Worm (Caenorhabditis elegans): ENCODE measurements around the gene F42C5.5.

DNA sequence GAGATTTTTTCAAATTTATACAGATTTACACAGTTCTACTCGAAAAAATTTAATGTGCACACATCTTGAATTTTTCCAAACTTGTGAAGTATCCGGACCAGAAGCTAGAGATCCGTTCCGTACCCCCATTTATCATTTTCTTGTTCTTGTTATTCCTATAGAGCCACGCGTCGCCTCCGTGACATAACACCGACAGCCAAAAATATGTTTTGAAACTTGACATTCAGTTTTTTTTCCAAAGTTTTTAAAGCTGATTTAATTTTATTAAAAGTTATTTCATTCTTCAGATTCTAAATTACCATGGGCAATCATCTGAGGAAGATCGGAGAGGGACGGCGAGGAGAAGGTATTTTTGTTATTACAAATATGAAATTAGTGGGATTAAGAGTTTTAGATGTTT, 43.9 kb downstream of the F42C5.5 start, which contains the start of gene D2024.18:
- no peak for TF ChIP-seq skn-1 (tag; optimal IDR thresholded peaks at IDR 0.05)
- TF ChIP-seq fkh-10 (GFP tag; optimal IDR thresholded peaks at IDR 0.05): no peak
- TF ChIP-seq ztf-4 (tag; optimal IDR thresholded peaks at IDR 0.05): no peak
- TF ChIP-seq R02D3.7 (tag; optimal IDR thresholded peaks at IDR 0.05): no peak
